Worm (Caenorhabditis elegans) whole organism, L3 larva: ENCODE data around the gene clec-217.

Source experiments
- R02D3.7 ChIP-seq: fragments of 150-350 bp; optimal IDR thresholded peaks from 2 replicates; lab custom pipeline; 2014; ENCODE audit warnings: missing biosample characterization, missing genetic modification characterization
- aly-2 ChIP-seq: fragments of 150-350 bp; optimal IDR thresholded peaks from 2 replicates; lab custom pipeline; 2014; ENCODE audit warnings: missing biosample characterization, missing genetic modification characterization
- ama-1 ChIP-seq: fragments of 150-350 bp; optimal IDR thresholded peaks from 2 replicates; lab custom pipeline; 2018
- ceh-28 ChIP-seq: fragments of 150-350 bp; optimal IDR thresholded peaks from 2 replicates; lab custom pipeline; 2014; ENCODE audit warnings: missing biosample characterization, missing genetic modification reagents, missing genetic modification characterization
- ceh-82 ChIP-seq: fragments of 150-350 bp; optimal IDR thresholded peaks from 2 replicates; lab custom pipeline; 2014; ENCODE audit warnings: missing biosample characterization, missing genetic modification characterization
- ceh-9 ChIP-seq: sonication (generic microtip); optimal IDR thresholded peaks from 2 replicates; lab custom pipeline; 2018; ENCODE audit warnings: missing biosample characterization, missing genetic modification characterization
- daf-12 ChIP-seq: fragments of 150-350 bp; optimal IDR thresholded peaks from 2 replicates; lab custom pipeline; 2014; ENCODE audit warnings: missing biosample characterization, missing genetic modification reagents, missing genetic modification characterization
- egl-5 ChIP-seq: fragments of 150-350 bp; optimal IDR thresholded peaks from 2 replicates; lab custom pipeline; 2017; ENCODE audit warnings: missing biosample characterization, missing genetic modification reagents, missing genetic modification characterization, inconsistent platforms
- elt-1 ChIP-seq: fragments of 150-350 bp; optimal IDR thresholded peaks from 2 replicates; lab custom pipeline; 2014; ENCODE audit warnings: missing biosample characterization, missing genetic modification characterization
- elt-2 ChIP-seq: sonication (generic microtip); optimal IDR thresholded peaks from 2 replicates; lab custom pipeline; 2016; ENCODE audit warnings: missing genetic modification reagents, mild to moderate bottlenecking, missing genetic modification characterization, missing compliant biosample characterization
- elt-3 ChIP-seq, 3 experiments: fragments of 150-350 bp in 1 of 3; sonication (generic microtip) in 2 of 3; optimal IDR thresholded peaks; 2 replicates in 2 of 3; 4 replicates in 1 of 3; lab custom pipeline; 2014 to 2017; ENCODE audit warnings: missing biosample characterization in 3 of 3, missing genetic modification characterization in 3 of 3
- eor-1 ChIP-seq, 2 experiments: fragments of 150-350 bp; optimal IDR thresholded peaks; 2 replicates each; lab custom pipeline; 2014 to 2018; ENCODE audit warnings: missing biosample characterization in 2 of 2, missing genetic modification characterization in 2 of 2
- fkh-10 ChIP-seq: sonication (generic microtip); optimal IDR thresholded peaks from 2 replicates; lab custom pipeline; 2017; ENCODE audit warnings: missing biosample characterization, missing genetic modification reagents, missing genetic modification characterization
- fkh-2 ChIP-seq: fragments of 150-350 bp; optimal IDR thresholded peaks from 2 replicates; lab custom pipeline; 2014; ENCODE audit warnings: missing biosample characterization, missing genetic modification reagents, missing genetic modification characterization
- jun-1 ChIP-seq: fragments of 150-350 bp; optimal IDR thresholded peaks from 2 replicates; lab custom pipeline; 2014; ENCODE audit warnings: missing biosample characterization, missing genetic modification reagents, missing genetic modification characterization
- lin-15B ChIP-seq: fragments of 150-350 bp; optimal IDR thresholded peaks from 2 replicates; lab custom pipeline; 2014; ENCODE audit warnings: missing biosample characterization, missing genetic modification characterization
- lin-39 ChIP-seq: fragments of 150-350 bp; optimal IDR thresholded peaks from 2 replicates; lab custom pipeline; 2018; ENCODE audit warnings: missing biosample characterization, missing genetic modification reagents, missing genetic modification characterization
- lsy-12 ChIP-seq: sonication (generic microtip); optimal IDR thresholded peaks from 2 replicates; lab custom pipeline; 2016; ENCODE audit warnings: mild to moderate bottlenecking, missing genetic modification characterization, missing compliant biosample characterization
- mdl-1 ChIP-seq: fragments of 150-350 bp; optimal IDR thresholded peaks from 2 replicates; lab custom pipeline; 2014; ENCODE audit warnings: missing biosample characterization, missing genetic modification characterization
- mml-1 ChIP-seq: fragments of 150-350 bp; sonication (generic microtip); optimal IDR thresholded peaks from 3 replicates; lab custom pipeline; 2014; ENCODE audit warnings: missing biosample characterization, missing genetic modification characterization
- nfya-1 ChIP-seq: sonication (generic microtip); optimal IDR thresholded peaks from 2 replicates; lab custom pipeline; 2017; ENCODE audit warnings: missing genetic modification characterization, mild to moderate bottlenecking, missing compliant biosample characterization, antibody characterized with exemption, moderate library complexity; ENCODE audit not compliant: insufficient read depth
- nhr-11 ChIP-seq: fragments of 150-350 bp; optimal IDR thresholded peaks from 2 replicates; lab custom pipeline; 2014; ENCODE audit warnings: missing biosample characterization, missing genetic modification characterization
- nhr-12 ChIP-seq: fragments of 150-350 bp; optimal IDR thresholded peaks from 2 replicates; lab custom pipeline; 2014; ENCODE audit warnings: missing biosample characterization, missing genetic modification characterization
- nhr-237 ChIP-seq: fragments of 150-350 bp; optimal IDR thresholded peaks from 2 replicates; lab custom pipeline; 2014; ENCODE audit warnings: missing biosample characterization, missing genetic modification characterization
- nhr-43 ChIP-seq: sonication (generic microtip); optimal IDR thresholded peaks from 2 replicates; lab custom pipeline; 2016; ENCODE audit warnings: mild to moderate bottlenecking, missing genetic modification characterization, missing compliant biosample characterization; ENCODE audit not compliant: poor library complexity, severe bottlenecking
- nhr-76 ChIP-seq: fragments of 150-350 bp; sonication (generic microtip); optimal IDR thresholded peaks from 5 replicates; lab custom pipeline; 2014; ENCODE audit warnings: missing biosample characterization, missing genetic modification characterization
- nhr-77 ChIP-seq: fragments of 150-350 bp; optimal IDR thresholded peaks from 2 replicates; lab custom pipeline; 2014; ENCODE audit warnings: missing biosample characterization, missing genetic modification characterization
- pha-4 ChIP-seq: fragments of 150-350 bp; optimal IDR thresholded peaks from 2 replicates; lab custom pipeline; 2014; ENCODE audit warnings: missing biosample characterization, missing genetic modification reagents, missing genetic modification characterization
- pqm-1 ChIP-seq: fragments of 150-350 bp; optimal IDR thresholded peaks from 2 replicates; lab custom pipeline; 2017; ENCODE audit warnings: missing biosample characterization, missing genetic modification characterization, inconsistent platforms
- snpc-4 ChIP-seq: fragments of 150-350 bp; optimal IDR thresholded peaks from 2 replicates; lab custom pipeline; 2014; ENCODE audit warnings: missing biosample characterization, missing genetic modification characterization
- tbx-2 ChIP-seq: sonication (generic microtip); optimal IDR thresholded peaks from 2 replicates; lab custom pipeline; 2016; ENCODE audit warnings: mild to moderate bottlenecking, missing genetic modification characterization, missing compliant biosample characterization
- unc-39 ChIP-seq: sonication (generic microtip); optimal IDR thresholded peaks from 4 replicates; lab custom pipeline; 2017; ENCODE audit warnings: missing biosample characterization, missing genetic modification characterization
- unc-62 ChIP-seq: fragments of 150-350 bp; sonication (generic microtip); optimal IDR thresholded peaks from 4 replicates; lab custom pipeline; 2014; ENCODE audit warnings: missing biosample characterization, missing genetic modification reagents, missing genetic modification characterization
- zag-1 ChIP-seq: fragments of 150-350 bp; optimal IDR thresholded peaks from 2 replicates; lab custom pipeline; 2014; ENCODE audit warnings: missing biosample characterization, missing genetic modification characterization
- ztf-11 ChIP-seq: fragments of 150-350 bp; optimal IDR thresholded peaks from 2 replicates; lab custom pipeline; 2014; ENCODE audit warnings: missing biosample characterization, missing genetic modification characterization
- ztf-4 ChIP-seq: fragments of 150-350 bp; optimal IDR thresholded peaks from 2 replicates; lab custom pipeline; 2014; ENCODE audit warnings: missing biosample characterization, missing genetic modification characterization

The clec-217 gene

ce11 chrV:7978798-7979197, 20.2 kb upstream of the clec-217 start (continued):
- no peak for TF ChIP-seq jun-1 (tag; lab: Kevin White, UChicago)
- no peak for TF ChIP-seq ceh-9
- TF ChIP-seq ztf-11, result no peak

ce11 chrV:7977701-7978461, 19.2 kb upstream of the clec-217 start, which contains the start of gene let-413:
Gene let-413 (minus strand): TSS chrV:7977776.
- TF ChIP-seq lsy-12 (tag; lab: Kevin White, UChicago), result no peak
- TF ChIP-seq pqm-1, result peak; percentile 67
- TF ChIP-seq elt-2 (tag; lab: Kevin White, UChicago), result peak; percentile 62
- TF ChIP-seq elt-3 (tag; optimal IDR thresholded peaks at IDR 0.05; lab: Kevin White, UChicago), result no peak
- peak; percentile 47 for TF ChIP-seq pha-4 (tag; lab: Kevin White, UChicago)
- peak; percentile 25 for TF ChIP-seq nfya-1
- no peak for TF ChIP-seq lin-15B (tag; lab: Kevin White, UChicago)

- TF ChIP-seq egl-5 (tag; lab: Kevin White, UChicago) (no peak), nhr-77 (tag; lab: Kevin White, UChicago) (no peak), ceh-82 (tag; lab: Kevin White, UChicago) (no peak), unc-62 (GFP tag; lab: Kevin White, UChicago) (no peak), elt-1 (tag; lab: Kevin White, UChicago) (no peak), nhr-12 (tag; lab: Kevin White, UChicago) (no peak), nhr-43 (tag; lab: Kevin White, UChicago) (no peak), mml-1 (tag; lab: Kevin White, UChicago) (no peak), daf-12 (tag; lab: Kevin White, UChicago) (no peak), nhr-76 (tag; lab: Kevin White, UChicago) (no peak), unc-39 (tag; lab: Kevin White, UChicago) (no peak), eor-1 (tag; optimal IDR thresholded peaks at IDR 0.05; lab: Kevin White, UChicago) (no peak), fkh-2 (tag; lab: Kevin White, UChicago) (no peak), tbx-2 (tag; lab: Kevin White, UChicago) (no peak), nhr-237 (no peak), lin-39 (tag; lab: Kevin White, UChicago) (no peak), lin-15B (tag; lab: Kevin White, UChicago) (no peak), zag-1 (tag; lab: Kevin White, UChicago) (no peak), ceh-9 (no peak)
Measured at ce11 chrV:7971376-7971775, 12.7 kb upstream of the clec-217 start.

- TF ChIP-seq R02D3.7 (tag; lab: Kevin White, UChicago) (no peak), ama-1 (no peak), elt-1 (tag; lab: Kevin White, UChicago) (no peak), aly-2 (no peak), ztf-4 (tag; lab: Kevin White, UChicago) (no peak), ceh-28 (tag; lab: Kevin White, UChicago) (no peak), unc-39 (tag; lab: Kevin White, UChicago) (no peak), nhr-11 (tag; lab: Kevin White, UChicago) (no peak), daf-12 (tag; lab: Kevin White, UChicago) (no peak), nhr-43 (tag; lab: Kevin White, UChicago) (no peak), pqm-1 (no peak), snpc-4 (no peak), nhr-237 (no peak), lin-15B (tag; lab: Kevin White, UChicago) (no peak), eor-1 (tag; optimal IDR thresholded peaks at IDR 0.05; lab: Kevin White, UChicago) (no peak), mdl-1 (no peak), fkh-10 (GFP tag; lab: Kevin White, UChicago) (no peak), ztf-11 (no peak), elt-2 (tag; lab: Kevin White, UChicago) (no peak), lsy-12 (tag; lab: Kevin White, UChicago) (no peak)
Measured at ce11 chrV:7970519-7970918, 11.9 kb upstream of the clec-217 start.
